Worm (Caenorhabditis elegans) whole organism, L1 larva: ENCODE measurements around the gene F42C5.6.

Source experiments
- C04F5.9 ChIP-seq: sonication (generic microtip); optimal IDR thresholded peaks from 2 replicates; lab custom pipeline; 2016; ENCODE audit warnings: missing genetic modification characterization, missing compliant biosample characterization
- C16A3.4 ChIP-seq: fragments of 150-350 bp; optimal IDR thresholded peaks from 2 replicates; lab custom pipeline; 2014; ENCODE audit warnings: missing biosample characterization, missing genetic modification characterization
- F16B12.6 ChIP-seq: fragments of 150-350 bp; optimal IDR thresholded peaks from 2 replicates; lab custom pipeline; 2014; ENCODE audit warnings: missing biosample characterization, missing genetic modification characterization
- alr-1 ChIP-seq: fragments of 200-800 bp; sonication (Bioruptor generic); optimal IDR thresholded peaks from 2 replicates; lab custom pipeline; 2018; ENCODE audit warnings: borderline replicate concordance, mild to moderate bottlenecking, missing genetic modification characterization, missing compliant biosample characterization
- blmp-1 ChIP-seq: fragments of 150-350 bp; optimal IDR thresholded peaks from 2 replicates; lab custom pipeline; 2014; ENCODE audit warnings: missing biosample characterization, missing genetic modification characterization
- ceh-63 ChIP-seq: fragments of 200-800 bp; sonication (Bioruptor generic); optimal IDR thresholded peaks from 2 replicates; lab custom pipeline; 2018; ENCODE audit warnings: mild to moderate bottlenecking, missing genetic modification characterization, missing compliant biosample characterization
- ceh-90 ChIP-seq: sonication (generic microtip); optimal IDR thresholded peaks from 2 replicates; lab custom pipeline; 2016; ENCODE audit warnings: missing genetic modification characterization, missing compliant biosample characterization
- dpl-1 ChIP-seq, 3 experiments: fragments of 150-350 bp in 2 of 3; sonication (generic microtip) in 1 of 3; optimal IDR thresholded peaks; 2 replicates each; lab custom pipeline; 2014 to 2017; ENCODE audit warnings: missing biosample characterization in 3 of 3, missing genetic modification characterization in 3 of 3, missing genetic modification reagents in 3 of 3
- efl-1 ChIP-seq, 4 experiments: fragments of 150-350 bp; optimal IDR thresholded peaks in 3 of 4; peaks in 1 of 4; 1 replicate in 1 of 4; 2 replicates in 3 of 4; lab custom pipeline; 2014; ENCODE audit warnings: missing biosample characterization in 2 of 4, missing genetic modification characterization in 2 of 4, missing genetic modification reagents in 2 of 4
- egl-27 ChIP-seq, 2 experiments: fragments of 150-350 bp in 1 of 2; sonication (generic microtip); optimal IDR thresholded peaks; 3 replicates each; lab custom pipeline; 2017 to 2018; ENCODE audit warnings: missing biosample characterization in 2 of 2, missing genetic modification characterization in 2 of 2, missing genetic modification reagents in 2 of 2
- elt-2 ChIP-seq: sonication (generic microtip); optimal IDR thresholded peaks from 2 replicates; lab custom pipeline; 2016; ENCODE audit warnings: missing genetic modification characterization, mild to moderate bottlenecking, inconsistent platforms, missing compliant biosample characterization, missing genetic modification reagents
- fkh-10 ChIP-seq: sonication (generic microtip); optimal IDR thresholded peaks from 2 replicates; lab custom pipeline; 2017; ENCODE audit warnings: missing biosample characterization, missing genetic modification reagents, missing genetic modification characterization
- fkh-8 ChIP-seq: sonication (generic microtip); optimal IDR thresholded peaks from 2 replicates; lab custom pipeline; 2016; ENCODE audit warnings: mild to moderate bottlenecking, missing genetic modification characterization, missing compliant biosample characterization
- grh-1 ChIP-seq: fragments of 200-800 bp; sonication (Bioruptor generic); IDR thresholded peaks from 2 replicates; pipeline ENCODE4 v1.3.6; 2022; ENCODE audit warnings: missing genetic modification reagents, missing genetic modification characterization, missing compliant biosample characterization
- hlh-17 ChIP-seq: fragments of 200-800 bp; sonication (Bioruptor generic); optimal IDR thresholded peaks from 2 replicates; lab custom pipeline; 2018; ENCODE audit warnings: missing genetic modification characterization, mild to moderate bottlenecking, missing compliant biosample characterization, moderate library complexity, borderline replicate concordance
- hlh-4 ChIP-seq: sonication (generic microtip); optimal IDR thresholded peaks from 2 replicates; lab custom pipeline; 2016; ENCODE audit warnings: mild to moderate bottlenecking, missing genetic modification characterization, missing compliant biosample characterization
- hpl-2 ChIP-seq: fragments of 150-350 bp; optimal IDR thresholded peaks from 2 replicates; lab custom pipeline; 2014; ENCODE audit warnings: missing biosample characterization, missing genetic modification reagents, missing genetic modification characterization
- lin-13 ChIP-seq: fragments of 150-350 bp; optimal IDR thresholded peaks from 2 replicates; lab custom pipeline; 2014; ENCODE audit warnings: missing biosample characterization, missing genetic modification reagents, missing genetic modification characterization
- lin-14 ChIP-seq: fragments of 200-800 bp; sonication (Bioruptor generic); optimal IDR thresholded peaks from 2 replicates; lab custom pipeline; 2018; ENCODE audit warnings: mild to moderate bottlenecking, missing genetic modification characterization, moderate library complexity, missing compliant biosample characterization
- lin-15B ChIP-seq: fragments of 150-350 bp; sonication (generic microtip); optimal IDR thresholded peaks from 3 replicates; lab custom pipeline; 2014; ENCODE audit warnings: missing biosample characterization, missing genetic modification characterization
- lin-35 ChIP-seq, 2 experiments: fragments of 150-350 bp; optimal IDR thresholded peaks; 2 replicates each; lab custom pipeline; 2014; ENCODE audit warnings: missing biosample characterization in 2 of 2, missing genetic modification characterization in 2 of 2, missing genetic modification reagents in 2 of 2
- lir-3 ChIP-seq: sonication (generic microtip); optimal IDR thresholded peaks from 2 replicates; lab custom pipeline; 2016; ENCODE audit warnings: mild to moderate bottlenecking, missing genetic modification characterization, moderate library complexity, missing compliant biosample characterization; ENCODE audit not compliant: poor library complexity
- mab-9 ChIP-seq: fragments of 200-800 bp; sonication (Bioruptor generic); IDR thresholded peaks from 2 replicates; pipeline ENCODE4 v1.3.6; 2022; ENCODE audit warnings: missing genetic modification reagents, missing genetic modification characterization, missing compliant biosample characterization
- mdl-1 ChIP-seq, 2 experiments: fragments of 150-350 bp; optimal IDR thresholded peaks; 2 replicates each; lab custom pipeline; 2014 to 2017; ENCODE audit warnings: missing biosample characterization in 2 of 2, missing genetic modification characterization in 2 of 2, inconsistent platforms in 1 of 2
- mep-1 ChIP-seq: fragments of 150-350 bp; optimal IDR thresholded peaks from 2 replicates; lab custom pipeline; 2014; ENCODE audit warnings: missing biosample characterization, missing genetic modification characterization
- nhr-19 ChIP-seq: fragments of 200-800 bp; sonication (Bioruptor generic); conservative IDR thresholded peaks from 2 replicates; pipeline ENCODE4 v1.3.6; 2022; ENCODE audit warnings: missing genetic modification characterization, missing compliant biosample characterization
- nhr-237 ChIP-seq: fragments of 150-350 bp; optimal IDR thresholded peaks from 2 replicates; lab custom pipeline; 2014; ENCODE audit warnings: missing biosample characterization, missing genetic modification characterization
- nhr-28 ChIP-seq: fragments of 150-350 bp; optimal IDR thresholded peaks from 2 replicates; lab custom pipeline; 2014; ENCODE audit warnings: missing biosample characterization, missing genetic modification characterization
- nhr-71 ChIP-seq: sonication (generic microtip); optimal IDR thresholded peaks from 2 replicates; lab custom pipeline; 2016; ENCODE audit warnings: mild to moderate bottlenecking, missing genetic modification characterization, moderate library complexity, missing compliant biosample characterization
- nhr-77 ChIP-seq: fragments of 150-350 bp; optimal IDR thresholded peaks from 2 replicates; lab custom pipeline; 2014; ENCODE audit warnings: missing biosample characterization, missing genetic modification characterization
- nhr-85 ChIP-seq: sonication (generic microtip); peaks from one replicate; lab custom pipeline; 2016; ENCODE audit warnings: missing genetic modification characterization, inconsistent platforms, missing compliant biosample characterization
- pax-3 ChIP-seq: fragments of 200-800 bp; sonication (Bioruptor generic); optimal IDR thresholded peaks from 2 replicates; lab custom pipeline; 2018; ENCODE audit warnings: mild to moderate bottlenecking, missing genetic modification characterization, moderate library complexity, missing compliant biosample characterization
- rnt-1 ChIP-seq: sonication (generic microtip); optimal IDR thresholded peaks from 2 replicates; lab custom pipeline; 2016; ENCODE audit warnings: mild to moderate bottlenecking, missing genetic modification characterization, moderate library complexity, missing compliant biosample characterization
- tbx-2 ChIP-seq: sonication (generic microtip); optimal IDR thresholded peaks from 2 replicates; lab custom pipeline; 2016; ENCODE audit warnings: missing genetic modification characterization, missing compliant biosample characterization
- unc-130 ChIP-seq: fragments of 150-350 bp; optimal IDR thresholded peaks from 2 replicates; lab custom pipeline; 2017; ENCODE audit warnings: missing biosample characterization, missing genetic modification characterization, inconsistent platforms
- zip-4 ChIP-seq: fragments of 200-800 bp; sonication (Bioruptor generic); optimal IDR thresholded peaks from 2 replicates; lab custom pipeline; 2018; ENCODE audit warnings: mild to moderate bottlenecking, missing genetic modification characterization, moderate library complexity, missing compliant biosample characterization
- ztf-11 ChIP-seq, 2 experiments: sonication (generic microtip); optimal IDR thresholded peaks; 2 replicates each; lab custom pipeline; 2016 to 2017; ENCODE audit warnings: missing genetic modification characterization in 2 of 2, missing biosample characterization in 1 of 2, missing compliant biosample characterization in 1 of 2

Gene F42C5.6

DNA sequence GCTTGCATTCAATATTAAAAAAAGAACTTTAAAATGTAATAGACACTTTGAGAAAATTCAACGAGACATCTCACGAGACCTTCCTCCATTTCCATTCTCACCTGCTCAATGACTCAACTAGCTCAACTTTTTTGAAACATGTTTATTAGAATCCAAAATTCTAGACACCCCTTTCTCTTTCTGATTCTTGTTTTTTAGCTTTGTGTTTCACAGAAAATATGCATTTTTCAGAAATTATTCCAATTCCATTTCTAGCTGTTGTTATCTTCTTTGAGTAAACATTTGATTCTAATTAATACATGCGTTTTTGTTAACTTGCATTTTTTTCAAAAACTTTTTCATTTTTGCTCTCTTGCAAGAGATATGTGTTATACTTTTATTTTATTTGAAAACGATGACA is 7.4 kb downstream of the F42C5.6 start:
- TF ChIP-seq hlh-4 (tag; lab: Kevin White, UChicago) (peak; percentile 69), efl-1 (optimal IDR thresholded peaks at IDR 0.05; lab: Kevin White, UChicago) (no peak), efl-1 (GFP tag; optimal IDR thresholded peaks at IDR 0.05 in 1 of 2; lab: Kevin White, UChicago) (no peak), fkh-8 (tag; lab: Kevin White, UChicago) (peak; percentile 60), hpl-2 (GFP tag; lab: Kevin White, UChicago) (no peak), mep-1 (no peak), alr-1 (tag; lab: Kevin White, UChicago) (no peak), blmp-1 (tag; lab: Kevin White, UChicago) (no peak), elt-2 (tag; lab: Kevin White, UChicago) (no peak), lin-14 (no peak), nhr-71 (peak; percentile 35), lin-15B (no peak), C04F5.9 (tag; lab: Kevin White, UChicago) (no peak)

DNA sequence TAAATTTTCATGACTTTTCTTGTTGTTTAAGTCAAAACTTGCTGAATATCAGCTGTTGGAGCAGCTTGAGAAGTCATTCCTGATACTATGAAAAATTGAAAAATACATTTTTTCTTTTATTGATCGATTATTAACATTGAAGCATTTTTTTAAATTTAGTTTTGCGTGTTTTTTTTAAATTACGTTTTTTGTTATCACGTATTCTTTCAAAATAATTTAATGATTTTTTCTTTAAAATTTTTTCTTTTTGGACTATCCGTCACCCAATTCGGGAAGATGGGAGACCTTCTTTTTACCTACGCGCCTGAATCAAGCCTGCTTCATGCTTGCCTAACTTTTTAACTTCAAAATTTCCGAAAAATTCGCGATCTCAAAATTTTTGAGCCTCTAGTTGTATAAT is 14.8 kb downstream of the F42C5.6 start, which contains the start of gene F42C5.5:
TSS of gene F42C5.5 (minus strand) at position 101 of the 400 bp plus-strand sequence.
- no peak for TF ChIP-seq nhr-77 (tag; lab: Kevin White, UChicago)
- TF ChIP-seq rnt-1 (tag; lab: Kevin White, UChicago) = no peak
- no peak for TF ChIP-seq C04F5.9 (tag; lab: Kevin White, UChicago)
- no peak for TF ChIP-seq ceh-90 (tag; lab: Kevin White, UChicago)
- no peak for TF ChIP-seq mdl-1 (tag; optimal IDR thresholded peaks at IDR 0.05; lab: Kevin White, UChicago)
- no peak for TF ChIP-seq nhr-85 (tag; lab: Kevin White, UChicago)
- no peak for TF ChIP-seq nhr-28 (tag; lab: Kevin White, UChicago)
- TF ChIP-seq lin-35 (GFP tag; optimal IDR thresholded peaks at IDR 0.05; lab: Kevin White, UChicago) = no peak
- TF ChIP-seq nhr-19 = no peak
- TF ChIP-seq hlh-4 (tag; lab: Kevin White, UChicago) = no peak
- no peak for TF ChIP-seq unc-130 (tag; lab: Kevin White, UChicago)
- TF ChIP-seq dpl-1 (GFP tag; optimal IDR thresholded peaks at IDR 0.05; lab: Kevin White, UChicago) = no peak
- TF ChIP-seq fkh-10 (GFP tag; lab: Kevin White, UChicago) = no peak
- no peak for TF ChIP-seq hlh-17 (GFP tag; lab: Kevin White, UChicago)
- no peak for TF ChIP-seq egl-27 (tag; optimal IDR thresholded peaks at IDR 0.05; lab: Kevin White, UChicago)
- TF ChIP-seq mep-1 = no peak
- TF ChIP-seq lin-13 (GFP tag; lab: Kevin White, UChicago) = no peak
- TF ChIP-seq blmp-1 (tag; lab: Kevin White, UChicago) = no peak
- TF ChIP-seq tbx-2 (tag; lab: Kevin White, UChicago) = no peak

DNA sequence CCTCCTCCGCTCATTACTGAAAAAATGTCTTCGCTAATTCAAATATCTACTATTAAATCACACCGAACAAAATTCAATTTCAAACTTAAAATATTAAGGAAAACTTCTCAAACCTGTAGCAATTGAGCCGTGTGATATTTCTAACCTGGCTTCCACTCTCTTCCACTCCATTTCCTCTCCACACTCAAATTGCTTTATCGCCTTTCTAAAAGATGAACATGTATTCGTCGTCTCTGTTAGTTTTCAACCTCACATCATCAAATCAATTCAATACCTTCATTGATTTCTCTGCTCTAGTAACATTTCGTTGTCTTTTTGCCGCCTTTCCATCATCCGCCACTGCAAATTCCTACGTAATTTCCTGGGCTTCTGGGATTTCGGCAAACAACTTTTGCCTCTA is 16.9 kb downstream of the F42C5.6 start, which contains the start of gene F42C5.4:
TSS of gene F42C5.4 (minus strand) at position 171 of the 400 bp plus-strand sequence.
- TF ChIP-seq ztf-11 (tag; optimal IDR thresholded peaks at IDR 0.05; lab: Kevin White, UChicago) (no peak), pax-3 (tag; lab: Kevin White, UChicago) (no peak), egl-27 (tag; optimal IDR thresholded peaks at IDR 0.05; lab: Kevin White, UChicago) (no peak), mab-9 (GFP tag; lab: Robert Waterston, UW) (no peak), lin-14 (no peak), tbx-2 (tag; lab: Kevin White, UChicago) (no peak), grh-1 (GFP tag; lab: Robert Waterston, UW) (no peak), zip-4 (GFP tag; lab: Kevin White, UChicago) (no peak), ceh-63 (no peak)

DNA sequence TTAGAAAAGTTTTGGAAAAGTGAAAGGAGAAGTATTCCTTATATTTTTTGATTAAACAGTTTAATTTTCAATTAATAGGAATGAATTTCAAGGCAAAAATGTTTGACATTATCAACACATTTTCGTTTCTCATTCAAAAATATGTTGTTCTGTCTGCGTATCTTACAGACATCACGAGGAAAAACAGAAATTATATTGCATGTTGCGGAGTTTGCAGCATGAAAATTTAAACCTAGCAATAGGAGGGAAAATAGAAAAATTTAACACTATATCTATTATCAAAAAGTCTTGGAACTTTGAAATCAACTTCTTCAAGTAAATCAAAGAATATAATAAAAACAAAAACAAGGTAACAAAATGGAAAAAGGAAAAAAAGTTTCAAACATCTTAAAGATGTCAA is 17.8 kb downstream of the F42C5.6 start:
- TF ChIP-seq lin-35 (GFP tag; optimal IDR thresholded peaks at IDR 0.05; lab: Kevin White, UChicago) (peak; percentile 20 to 65), dpl-1 (GFP tag; optimal IDR thresholded peaks at IDR 0.05; lab: Kevin White, UChicago) (peak in 1 of 3 experiments; percentile 53), F16B12.6 (tag; lab: Kevin White, UChicago) (no peak), lir-3 (tag; lab: Kevin White, UChicago) (no peak), ztf-11 (tag; optimal IDR thresholded peaks at IDR 0.05; lab: Kevin White, UChicago) (no peak), nhr-237 (tag; lab: Kevin White, UChicago) (no peak), efl-1 (optimal IDR thresholded peaks at IDR 0.05; lab: Kevin White, UChicago) (peak; percentile 10 to 34), efl-1 (GFP tag; optimal IDR thresholded peaks at IDR 0.05 in 1 of 2; lab: Kevin White, UChicago) (peak; percentile 39 to 94), C16A3.4 (tag; lab: Kevin White, UChicago) (no peak), alr-1 (tag; lab: Kevin White, UChicago) (no peak)
- TF ChIP-seq, all 84 proteins: peak for 3
